Worm (Caenorhabditis elegans) whole organism, L3 larva: ENCODE data around the gene C45B2.8.

Experiments
- ZK546.5 ChIP-seq: sonication (generic microtip); optimal IDR thresholded peaks from 2 replicates; lab custom pipeline; 2017; ENCODE audit warnings: missing biosample characterization, missing genetic modification characterization
- aly-2 ChIP-seq: fragments of 150-350 bp; optimal IDR thresholded peaks from 2 replicates; lab custom pipeline; 2014; ENCODE audit warnings: missing biosample characterization, missing genetic modification characterization
- ama-1 ChIP-seq: fragments of 150-350 bp; optimal IDR thresholded peaks from 2 replicates; lab custom pipeline; 2018
- ceh-16 ChIP-seq: sonication (generic microtip); optimal IDR thresholded peaks from 2 replicates; lab custom pipeline; 2017; ENCODE audit warnings: missing biosample characterization, missing genetic modification characterization
- ceh-28 ChIP-seq: fragments of 150-350 bp; optimal IDR thresholded peaks from 2 replicates; lab custom pipeline; 2014; ENCODE audit warnings: missing biosample characterization, missing genetic modification reagents, missing genetic modification characterization
- ceh-9 ChIP-seq: sonication (generic microtip); optimal IDR thresholded peaks from 2 replicates; lab custom pipeline; 2018; ENCODE audit warnings: missing biosample characterization, missing genetic modification characterization
- egl-27 ChIP-seq: sonication (generic microtip); optimal IDR thresholded peaks from 4 replicates; lab custom pipeline; 2017; ENCODE audit warnings: missing biosample characterization, missing genetic modification reagents, missing genetic modification characterization
- egl-5 ChIP-seq: fragments of 150-350 bp; optimal IDR thresholded peaks from 2 replicates; lab custom pipeline; 2017; ENCODE audit warnings: missing biosample characterization, missing genetic modification reagents, missing genetic modification characterization, inconsistent platforms
- elt-1 ChIP-seq: fragments of 150-350 bp; optimal IDR thresholded peaks from 2 replicates; lab custom pipeline; 2014; ENCODE audit warnings: missing biosample characterization, missing genetic modification characterization
- elt-2 ChIP-seq: sonication (generic microtip); optimal IDR thresholded peaks from 2 replicates; lab custom pipeline; 2016; ENCODE audit warnings: missing genetic modification reagents, mild to moderate bottlenecking, missing genetic modification characterization, missing compliant biosample characterization
- elt-3 ChIP-seq, 3 experiments: fragments of 150-350 bp in 1 of 3; sonication (generic microtip) in 2 of 3; optimal IDR thresholded peaks; 2 replicates in 2 of 3; 4 replicates in 1 of 3; lab custom pipeline; 2014 to 2017; ENCODE audit warnings: missing biosample characterization in 3 of 3, missing genetic modification characterization in 3 of 3
- fkh-2 ChIP-seq: fragments of 150-350 bp; optimal IDR thresholded peaks from 2 replicates; lab custom pipeline; 2014; ENCODE audit warnings: missing biosample characterization, missing genetic modification reagents, missing genetic modification characterization
- fos-1 ChIP-seq: fragments of 150-350 bp; optimal IDR thresholded peaks from 2 replicates; lab custom pipeline; 2014; ENCODE audit warnings: missing biosample characterization, missing genetic modification characterization
- hmg-11 ChIP-seq: sonication (generic microtip); optimal IDR thresholded peaks from 2 replicates; lab custom pipeline; 2016; ENCODE audit warnings: missing genetic modification characterization, missing compliant biosample characterization
- jun-1 ChIP-seq: fragments of 150-350 bp; optimal IDR thresholded peaks from 2 replicates; lab custom pipeline; 2014; ENCODE audit warnings: missing biosample characterization, missing genetic modification reagents, missing genetic modification characterization
- lin-15B ChIP-seq: fragments of 150-350 bp; optimal IDR thresholded peaks from 2 replicates; lab custom pipeline; 2014; ENCODE audit warnings: missing biosample characterization, missing genetic modification characterization
- lin-39 ChIP-seq: fragments of 150-350 bp; optimal IDR thresholded peaks from 2 replicates; lab custom pipeline; 2018; ENCODE audit warnings: missing biosample characterization, missing genetic modification reagents, missing genetic modification characterization
- lsy-12 ChIP-seq: sonication (generic microtip); optimal IDR thresholded peaks from 2 replicates; lab custom pipeline; 2016; ENCODE audit warnings: mild to moderate bottlenecking, missing genetic modification characterization, missing compliant biosample characterization
- mdl-1 ChIP-seq: fragments of 150-350 bp; optimal IDR thresholded peaks from 2 replicates; lab custom pipeline; 2014; ENCODE audit warnings: missing biosample characterization, missing genetic modification characterization
- nfya-1 ChIP-seq: sonication (generic microtip); optimal IDR thresholded peaks from 2 replicates; lab custom pipeline; 2017; ENCODE audit warnings: missing genetic modification characterization, mild to moderate bottlenecking, missing compliant biosample characterization, antibody characterized with exemption, moderate library complexity; ENCODE audit not compliant: insufficient read depth
- nhr-11 ChIP-seq: fragments of 150-350 bp; optimal IDR thresholded peaks from 2 replicates; lab custom pipeline; 2014; ENCODE audit warnings: missing biosample characterization, missing genetic modification characterization
- nhr-23 ChIP-seq: fragments of 150-350 bp; optimal IDR thresholded peaks from 2 replicates; lab custom pipeline; 2014; ENCODE audit warnings: missing biosample characterization, missing genetic modification reagents, missing genetic modification characterization
- nhr-237 ChIP-seq: fragments of 150-350 bp; optimal IDR thresholded peaks from 2 replicates; lab custom pipeline; 2014; ENCODE audit warnings: missing biosample characterization, missing genetic modification characterization
- nhr-25 ChIP-seq: sonication (generic microtip); optimal IDR thresholded peaks from 2 replicates; lab custom pipeline; 2017; ENCODE audit warnings: missing biosample characterization, missing genetic modification characterization
- nhr-28 ChIP-seq: fragments of 150-350 bp; optimal IDR thresholded peaks from 2 replicates; lab custom pipeline; 2014; ENCODE audit warnings: missing biosample characterization, missing genetic modification characterization
- nhr-43 ChIP-seq: sonication (generic microtip); optimal IDR thresholded peaks from 2 replicates; lab custom pipeline; 2016; ENCODE audit warnings: mild to moderate bottlenecking, missing genetic modification characterization, missing compliant biosample characterization; ENCODE audit not compliant: poor library complexity, severe bottlenecking
- nhr-76 ChIP-seq: fragments of 150-350 bp; sonication (generic microtip); optimal IDR thresholded peaks from 5 replicates; lab custom pipeline; 2014; ENCODE audit warnings: missing biosample characterization, missing genetic modification characterization
- nhr-77 ChIP-seq: fragments of 150-350 bp; optimal IDR thresholded peaks from 2 replicates; lab custom pipeline; 2014; ENCODE audit warnings: missing biosample characterization, missing genetic modification characterization
- pha-4 ChIP-seq: fragments of 150-350 bp; optimal IDR thresholded peaks from 2 replicates; lab custom pipeline; 2014; ENCODE audit warnings: missing biosample characterization, missing genetic modification reagents, missing genetic modification characterization
- pqm-1 ChIP-seq: fragments of 150-350 bp; optimal IDR thresholded peaks from 2 replicates; lab custom pipeline; 2017; ENCODE audit warnings: missing biosample characterization, missing genetic modification characterization, inconsistent platforms
- skn-1 ChIP-seq: fragments of 150-350 bp; optimal IDR thresholded peaks from 2 replicates; lab custom pipeline; 2014; ENCODE audit warnings: missing biosample characterization, missing genetic modification characterization
- snpc-4 ChIP-seq: fragments of 150-350 bp; optimal IDR thresholded peaks from 2 replicates; lab custom pipeline; 2014; ENCODE audit warnings: missing biosample characterization, missing genetic modification characterization
- unc-62 ChIP-seq: fragments of 150-350 bp; sonication (generic microtip); optimal IDR thresholded peaks from 4 replicates; lab custom pipeline; 2014; ENCODE audit warnings: missing biosample characterization, missing genetic modification reagents, missing genetic modification characterization
- ztf-11 ChIP-seq: fragments of 150-350 bp; optimal IDR thresholded peaks from 2 replicates; lab custom pipeline; 2014; ENCODE audit warnings: missing biosample characterization, missing genetic modification characterization
- ztf-4 ChIP-seq: fragments of 150-350 bp; optimal IDR thresholded peaks from 2 replicates; lab custom pipeline; 2014; ENCODE audit warnings: missing biosample characterization, missing genetic modification characterization

Gene C45B2.8

DNA sequence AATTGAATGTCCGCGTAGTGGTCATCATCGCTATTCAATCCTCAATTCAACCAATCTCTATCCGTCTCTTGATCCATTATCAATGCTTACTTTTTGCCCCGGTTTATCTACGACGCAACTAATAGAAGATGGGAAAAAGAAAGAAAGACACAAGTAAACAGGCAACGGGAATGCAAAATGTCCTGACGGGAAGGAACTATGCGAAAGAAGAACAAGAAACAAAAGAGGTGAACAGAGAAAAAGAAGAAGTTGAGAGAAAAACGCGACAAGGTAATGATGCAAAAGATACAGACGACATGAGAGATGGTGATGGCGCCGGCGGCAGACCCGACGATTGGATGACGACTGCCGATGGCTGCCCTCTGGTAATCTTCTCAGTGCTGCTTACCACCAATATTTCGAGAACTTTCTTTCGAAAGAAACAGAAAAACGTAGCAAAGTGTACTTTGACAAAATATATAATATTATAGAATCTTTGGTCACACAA lies 45.7 kb upstream of the C45B2.8 start (continued):
- TF ChIP-seq nhr-25 (tag; lab: Kevin White, UChicago) (peak; percentile 86), ceh-9 (tag; lab: Kevin White, UChicago) (no peak), nhr-11 (tag; lab: Kevin White, UChicago) (no peak), nfya-1 (tag; lab: Kevin White, UChicago) (peak; percentile 95)

DNA sequence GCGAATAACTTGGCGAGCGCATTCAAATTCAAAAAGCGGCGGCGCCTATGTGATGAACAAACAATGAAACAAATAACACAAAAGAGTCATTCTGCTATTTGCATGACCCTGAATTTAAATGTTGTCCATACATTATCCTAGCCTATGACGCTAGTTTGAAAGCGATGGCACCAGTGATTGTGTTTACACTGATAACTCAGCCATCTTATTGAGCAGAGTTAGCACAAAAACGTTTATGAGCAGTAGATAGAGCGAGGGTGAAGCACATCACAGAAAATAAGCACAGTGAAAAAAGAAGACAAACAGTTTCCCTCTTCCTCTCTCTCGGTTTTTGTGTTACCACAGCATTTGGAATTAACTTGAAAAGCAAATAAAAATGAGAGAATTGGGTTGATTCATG lies 44.5 kb upstream of the C45B2.8 start:
- TF ChIP-seq pha-4 (tag; lab: Kevin White, UChicago), result peak; percentile 79
- TF ChIP-seq jun-1 (tag; lab: Kevin White, UChicago), result peak; percentile 37
- TF ChIP-seq nhr-23 (tag; lab: Kevin White, UChicago), result no peak
- peak; percentile 8 for TF ChIP-seq elt-2
- TF ChIP-seq, all 47 proteins: peak for 3

DNA sequence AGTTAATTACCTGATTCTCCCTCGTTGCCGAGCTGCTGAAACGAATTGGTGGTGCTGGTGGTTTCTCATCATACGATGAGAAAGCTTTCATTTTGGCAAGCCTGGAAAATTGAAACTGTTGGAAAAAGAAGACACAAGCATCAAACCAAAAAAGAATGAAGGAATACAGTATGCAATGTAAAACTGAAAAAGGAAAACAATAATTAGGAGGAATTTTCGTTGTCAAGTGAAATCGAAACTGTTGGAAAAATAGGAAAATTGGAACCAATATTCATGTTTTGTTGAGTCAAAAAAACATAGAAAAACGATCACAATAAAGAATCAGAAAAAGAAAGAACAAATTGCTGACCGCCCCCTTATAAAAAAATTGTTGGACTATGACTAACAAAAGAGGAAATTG lies 39.3 kb upstream of the C45B2.8 start, which contains the start of gene pak-1:
TSS of gene pak-1 (minus strand) at position 101 of the 400 bp plus-strand sequence.
- no peak for TF ChIP-seq ceh-9 (tag; lab: Kevin White, UChicago)
- TF ChIP-seq lin-15B (tag; lab: Kevin White, UChicago), result no peak
- no peak for TF ChIP-seq jun-1 (tag; lab: Kevin White, UChicago)
- no peak for TF ChIP-seq pqm-1
- no peak for TF ChIP-seq elt-1
- no peak for TF ChIP-seq elt-2
- TF ChIP-seq hmg-11, result no peak
- no peak for TF ChIP-seq fos-1 (tag; lab: Kevin White, UChicago)
- no peak for TF ChIP-seq skn-1 (tag; lab: Kevin White, UChicago)
- no peak for TF ChIP-seq ztf-11 (tag; lab: Kevin White, UChicago)
- TF ChIP-seq nhr-23 (tag; lab: Kevin White, UChicago), result no peak

DNA sequence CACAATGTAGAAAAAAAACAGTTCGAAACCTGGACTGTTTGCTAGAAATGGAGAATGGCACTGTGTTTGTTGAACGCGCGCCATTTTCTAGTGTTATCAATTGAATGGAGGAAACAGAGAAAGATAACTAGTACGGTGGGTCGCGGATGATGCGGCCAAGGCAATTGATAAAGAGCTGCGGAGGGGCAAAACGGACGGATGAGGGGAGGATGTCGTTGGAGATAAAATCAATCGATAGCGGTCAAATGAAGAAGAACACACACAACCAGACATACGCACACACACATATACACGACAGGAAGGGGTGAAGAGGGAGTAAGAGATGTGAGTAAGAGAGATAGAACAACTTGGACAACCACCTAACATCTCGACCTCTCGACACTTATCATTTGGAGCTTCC lies 37.7 kb upstream of the C45B2.8 start:
- TF ChIP-seq nhr-76 (tag; lab: Kevin White, UChicago) (no peak), elt-3 (tag; optimal IDR thresholded peaks at IDR 0.05; lab: Kevin White, UChicago) (peak in 1 of 3 experiments; percentile 87), nhr-25 (tag; lab: Kevin White, UChicago) (no peak), elt-2 (peak; percentile 56), ceh-28 (tag; lab: Kevin White, UChicago) (peak; percentile 80), lin-39 (tag; lab: Kevin White, UChicago) (no peak), nhr-23 (tag; lab: Kevin White, UChicago) (peak; percentile 68)

DNA sequence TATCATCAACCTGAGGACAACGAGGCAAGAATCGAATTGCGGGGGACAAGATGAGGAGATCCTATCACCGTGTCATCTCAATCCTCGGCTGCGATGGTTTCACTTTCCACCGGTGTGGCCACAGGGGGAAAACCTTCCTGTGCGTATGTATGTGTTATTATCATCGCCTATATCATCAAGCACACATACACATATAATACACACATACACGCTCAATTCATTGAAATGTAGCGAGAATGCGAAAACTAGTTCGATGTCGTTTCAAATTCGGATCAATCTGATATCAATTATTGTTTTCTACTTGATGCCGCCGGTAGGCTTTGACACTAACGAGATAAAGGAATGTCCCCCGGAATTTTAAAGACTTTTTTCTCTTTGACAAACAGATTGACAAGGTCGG lies 36.9 kb upstream of the C45B2.8 start:
- no peak for TF ChIP-seq elt-3 (tag; optimal IDR thresholded peaks at IDR 0.05; lab: Kevin White, UChicago)
- TF ChIP-seq ZK546.5 (tag; lab: Kevin White, UChicago), result no peak
- TF ChIP-seq nhr-76 (tag; lab: Kevin White, UChicago), result no peak
- TF ChIP-seq snpc-4, result no peak
- TF ChIP-seq fkh-2 (tag; lab: Kevin White, UChicago), result no peak
- no peak for TF ChIP-seq lsy-12
- no peak for TF ChIP-seq ama-1 (lab: Kevin White, UChicago)
- TF ChIP-seq nhr-23 (tag; lab: Kevin White, UChicago), result peak; percentile 59
- TF ChIP-seq mdl-1 (tag; lab: Kevin White, UChicago), result no peak
- TF ChIP-seq pqm-1, result no peak
- TF ChIP-seq aly-2, result no peak
- peak; percentile 39 for TF ChIP-seq nhr-25 (tag; lab: Kevin White, UChicago)
- TF ChIP-seq ztf-11 (tag; lab: Kevin White, UChicago), result no peak

DNA sequence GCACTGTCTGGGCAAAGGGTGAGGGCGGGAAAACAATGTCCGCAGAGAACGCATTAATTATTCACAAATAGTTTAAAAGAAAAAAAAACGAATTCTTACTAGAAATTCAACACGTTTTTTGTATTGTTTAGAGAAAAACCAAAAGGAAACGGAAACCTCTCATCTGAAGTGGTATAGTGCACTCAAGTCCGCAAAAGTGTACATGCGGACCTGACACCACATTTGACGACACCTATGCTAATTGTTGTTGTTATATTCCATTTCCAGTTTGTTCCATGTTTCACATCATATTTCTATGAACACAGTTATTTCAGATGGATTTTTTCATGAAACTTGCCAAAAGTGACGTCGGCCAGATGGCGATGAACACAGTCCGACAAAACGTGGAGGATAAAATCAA lies 35.0 kb upstream of the C45B2.8 start, which contains the start of gene C45B2.6:
TSS of gene C45B2.6 (plus strand) at position 136 of the 400 bp plus-strand sequence.
- TF ChIP-seq nhr-237 (tag; lab: Kevin White, UChicago), result no peak
- no peak for TF ChIP-seq ama-1 (lab: Kevin White, UChicago)
- TF ChIP-seq nfya-1 (tag; lab: Kevin White, UChicago), result peak; percentile 26
- no peak for TF ChIP-seq ztf-4 (tag; lab: Kevin White, UChicago)
- peak; percentile 60 for TF ChIP-seq egl-5 (tag; lab: Kevin White, UChicago)
- no peak for TF ChIP-seq nhr-28 (tag; lab: Kevin White, UChicago)
- TF ChIP-seq hmg-11, result peak; percentile 29
- TF ChIP-seq ceh-16, result no peak
- TF ChIP-seq fos-1 (tag; lab: Kevin White, UChicago), result no peak
- no peak for TF ChIP-seq jun-1 (tag; lab: Kevin White, UChicago)
- TF ChIP-seq nhr-25 (tag; lab: Kevin White, UChicago), result peak; percentile 15
- no peak for TF ChIP-seq egl-27
- TF ChIP-seq lin-15B (tag; lab: Kevin White, UChicago), result no peak
- TF ChIP-seq nhr-77, result no peak
- no peak for TF ChIP-seq nhr-43 (tag; lab: Kevin White, UChicago)
- no peak for TF ChIP-seq unc-62 (GFP tag; lab: Kevin White, UChicago)
- peak; percentile 43 for TF ChIP-seq pha-4 (tag; lab: Kevin White, UChicago)
